Worm (Caenorhabditis elegans) whole organism, early embryonic: Measurements from ENCODE around the gene gsy-1.

ENCODE experiments used
- B0310.2 ChIP-seq: sonication (generic microtip); optimal IDR thresholded peaks from 2 replicates; lab custom pipeline; 2016; ENCODE audit warnings: mild to moderate bottlenecking, missing genetic modification characterization, missing compliant biosample characterization
- F13C5.2 ChIP-seq: sonication (generic microtip); optimal IDR thresholded peaks from 2 replicates; lab custom pipeline; 2017; ENCODE audit warnings: mild to moderate bottlenecking, missing genetic modification characterization, inconsistent platforms, missing compliant biosample characterization
- aly-1 ChIP-seq: sonication (generic microtip); optimal IDR thresholded peaks from 2 replicates; lab custom pipeline; 2016; ENCODE audit warnings: missing genetic modification characterization, missing compliant biosample characterization
- ama-1 ChIP-seq: fragments of 150-350 bp; optimal IDR thresholded peaks from 2 replicates; lab custom pipeline; 2014
- ceh-13 ChIP-seq: fragments of 200-800 bp; sonication (Bioruptor generic); optimal IDR thresholded peaks from 2 replicates; lab custom pipeline; 2018; ENCODE audit warnings: mild to moderate bottlenecking, missing genetic modification characterization, missing compliant biosample characterization
- ceh-36 ChIP-seq: sonication (generic microtip); optimal IDR thresholded peaks from 2 replicates; lab custom pipeline; 2016; ENCODE audit warnings: missing genetic modification characterization, inconsistent platforms, missing compliant biosample characterization
- ets-7 ChIP-seq: sonication (generic microtip); optimal IDR thresholded peaks from 2 replicates; lab custom pipeline; 2016; ENCODE audit warnings: missing genotype, missing genetic modification characterization, missing compliant biosample characterization
- flt-1 ChIP-seq: fragments of 200-800 bp; sonication (Bioruptor generic); IDR thresholded peaks from 2 replicates; pipeline ENCODE4 v1.3.6; 2022; ENCODE audit warnings: missing genetic modification characterization, missing compliant biosample characterization
- hmbx-1 ChIP-seq: sonication (generic microtip); optimal IDR thresholded peaks from 2 replicates; lab custom pipeline; 2016; ENCODE audit warnings: mild to moderate bottlenecking, missing genetic modification characterization, missing compliant biosample characterization
- hmg-4 ChIP-seq: fragments of 200-800 bp; sonication (Bioruptor generic); optimal IDR thresholded peaks from 2 replicates; lab custom pipeline; 2018; ENCODE audit warnings: mild to moderate bottlenecking, missing genetic modification characterization, missing compliant biosample characterization
- hnd-1 ChIP-seq: sonication (generic microtip); optimal IDR thresholded peaks from 2 replicates; lab custom pipeline; 2016; ENCODE audit warnings: missing genetic modification characterization, missing compliant biosample characterization
- pes-1 ChIP-seq: fragments of 200-800 bp; sonication (Bioruptor generic); IDR thresholded peaks from 2 replicates; pipeline ENCODE4 v1.3.6; 2022; ENCODE audit warnings: missing genetic modification reagents, missing genetic modification characterization, missing compliant biosample characterization
- scrt-1 ChIP-seq: fragments of 200-800 bp; sonication (Bioruptor generic); IDR thresholded peaks from 2 replicates; pipeline ENCODE4 v1.3.6; 2022; ENCODE audit warnings: missing genetic modification characterization, missing compliant biosample characterization
- sea-1 ChIP-seq: fragments of 200-800 bp; sonication (Bioruptor generic); conservative IDR thresholded peaks from 2 replicates; pipeline ENCODE4 v1.3.6; 2022; ENCODE audit warnings: missing genetic modification characterization, missing compliant biosample characterization
- tbx-11 ChIP-seq: fragments of 200-800 bp; sonication (Bioruptor generic); IDR thresholded peaks from 2 replicates; pipeline ENCODE4 v1.3.6; 2022; ENCODE audit warnings: missing genetic modification characterization, missing compliant biosample characterization
- tbx-37 ChIP-seq: fragments of 200-800 bp; sonication (Bioruptor generic); conservative IDR thresholded peaks from 2 replicates; pipeline ENCODE4 v1.3.6; 2022; ENCODE audit warnings: missing genetic modification reagents, missing genetic modification characterization, missing compliant biosample characterization
- tra-4 ChIP-seq: sonication (generic microtip); optimal IDR thresholded peaks from 2 replicates; lab custom pipeline; 2017; ENCODE audit warnings: missing genetic modification characterization, missing compliant biosample characterization

gsy-1 gene

ce11 chrII:12878071-12878668, at the start of gene gsy-1:
Gene gsy-1, minus strand, starts transcription at chrII:12878121.
- no peak for TF ChIP-seq B0310.2 (tag; lab: Kevin White, UChicago)
- TF ChIP-seq tbx-37 (GFP tag; lab: Robert Waterston, UW), result no peak
- no peak for TF ChIP-seq hnd-1 (tag; lab: Kevin White, UChicago)
- TF ChIP-seq hmg-4, result no peak
- TF ChIP-seq hmbx-1, result no peak
- no peak for TF ChIP-seq ceh-13 (GFP tag; lab: Kevin White, UChicago)
- no peak for TF ChIP-seq sea-1 (GFP tag; lab: Robert Waterston, UW)
- TF ChIP-seq tra-4, result no peak
- no peak for TF ChIP-seq flt-1
- no peak for TF ChIP-seq scrt-1 (GFP tag; lab: Robert Waterston, UW)

DNA sequence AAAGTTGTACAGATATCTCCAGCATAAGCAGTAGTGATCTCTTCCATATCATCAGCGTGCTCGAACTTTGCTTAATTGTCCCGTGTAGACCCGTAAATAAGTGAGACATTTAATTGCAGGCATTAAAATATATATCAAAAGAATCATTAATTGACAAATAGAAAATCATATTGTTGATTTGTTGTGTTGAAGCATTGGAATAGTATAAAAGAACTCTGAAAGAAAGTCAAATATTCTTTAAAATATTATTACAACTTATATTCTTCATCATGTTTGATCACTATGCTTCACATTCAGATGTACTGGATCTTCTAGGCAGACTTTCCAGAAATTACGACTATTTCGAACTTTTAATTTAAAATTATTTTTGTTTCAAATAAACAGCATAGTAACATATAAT, 47.6 kb upstream of the gsy-1 start, which contains the start of gene F58G1.8:
F58G1.8 (minus strand) TSS at position 101 of the 400 bp plus-strand sequence.
- no peak for TF ChIP-seq flt-1
- no peak for TF ChIP-seq aly-1 (tag; lab: Kevin White, UChicago)
- TF ChIP-seq tra-4, result no peak
- no peak for TF ChIP-seq scrt-1 (GFP tag; lab: Robert Waterston, UW)
- TF ChIP-seq hmg-4, result no peak
- no peak for TF ChIP-seq tbx-11
- no peak for TF ChIP-seq hnd-1 (tag; lab: Kevin White, UChicago)
- no peak for TF ChIP-seq ama-1 (lab: Kevin White, UChicago)
- no peak for TF ChIP-seq tbx-37 (GFP tag; lab: Robert Waterston, UW)
- no peak for TF ChIP-seq ets-7 (tag; lab: Kevin White, UChicago)
- no peak for TF ChIP-seq sea-1 (GFP tag; lab: Robert Waterston, UW)
- TF ChIP-seq B0310.2 (tag; lab: Kevin White, UChicago), result no peak
- no peak for TF ChIP-seq hmbx-1
- no peak for TF ChIP-seq ceh-36
- TF ChIP-seq pes-1 (GFP tag; lab: Robert Waterston, UW), result no peak
- TF ChIP-seq F13C5.2 (tag; lab: Kevin White, UChicago), result no peak
- no peak for TF ChIP-seq ceh-13 (GFP tag; lab: Kevin White, UChicago)

ce11 chrII:12923225-12923624, 45.3 kb upstream of the gsy-1 start:
- TF ChIP-seq pes-1 (GFP tag; lab: Robert Waterston, UW) (no peak), scrt-1 (GFP tag; lab: Robert Waterston, UW) (no peak), B0310.2 (tag; lab: Kevin White, UChicago) (no peak), tbx-37 (GFP tag; lab: Robert Waterston, UW) (no peak), tbx-11 (no peak), hmbx-1 (no peak), hmg-4 (no peak), ama-1 (lab: Kevin White, UChicago) (no peak), F13C5.2 (tag; lab: Kevin White, UChicago) (no peak)

DNA sequence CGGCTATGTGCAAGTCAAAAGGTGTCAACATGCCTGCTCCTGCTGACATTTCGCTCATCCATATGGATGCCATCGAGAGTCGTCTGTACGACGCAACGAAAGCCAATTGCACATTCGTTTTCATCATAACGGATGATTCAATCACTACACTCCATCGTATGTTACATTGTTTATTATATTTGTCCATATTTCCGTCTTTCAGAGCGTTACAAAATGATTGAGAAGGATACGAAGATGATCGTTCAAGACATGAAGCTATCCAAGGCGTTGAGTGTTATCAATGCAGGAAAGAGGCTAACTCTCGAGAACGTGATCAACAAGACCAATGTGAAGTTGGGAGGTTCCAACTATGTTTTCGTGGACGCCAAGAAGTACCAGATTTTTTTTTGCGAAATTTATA, 43.6 kb upstream of the gsy-1 start:
- TF ChIP-seq ceh-36 (no peak), F13C5.2 (tag; lab: Kevin White, UChicago) (no peak), hmg-4 (no peak), hnd-1 (tag; lab: Kevin White, UChicago) (no peak), ceh-13 (GFP tag; lab: Kevin White, UChicago) (no peak), sea-1 (GFP tag; lab: Robert Waterston, UW) (no peak), hmbx-1 (no peak), ama-1 (lab: Kevin White, UChicago) (no peak), ets-7 (tag; lab: Kevin White, UChicago) (no peak), flt-1 (no peak), tbx-37 (GFP tag; lab: Robert Waterston, UW) (no peak), B0310.2 (tag; lab: Kevin White, UChicago) (no peak), aly-1 (tag; lab: Kevin White, UChicago) (no peak), tbx-11 (no peak), pes-1 (GFP tag; lab: Robert Waterston, UW) (no peak), scrt-1 (GFP tag; lab: Robert Waterston, UW) (no peak), tra-4 (no peak)

- no peak for TF ChIP-seq tbx-37 (GFP tag; lab: Robert Waterston, UW)
- no peak for TF ChIP-seq scrt-1 (GFP tag; lab: Robert Waterston, UW)
- no peak for TF ChIP-seq hmbx-1
- no peak for TF ChIP-seq aly-1 (tag; lab: Kevin White, UChicago)
Observed at ce11 chrII:12918960-12919553, 41.1 kb upstream of the gsy-1 start, which contains the start of the genes F58G1.2 and wago-4. Gene F58G1.2, minus strand, starts transcription at chrII:12919010. Gene wago-4, plus strand, starts transcription at chrII:12919551.

DNA sequence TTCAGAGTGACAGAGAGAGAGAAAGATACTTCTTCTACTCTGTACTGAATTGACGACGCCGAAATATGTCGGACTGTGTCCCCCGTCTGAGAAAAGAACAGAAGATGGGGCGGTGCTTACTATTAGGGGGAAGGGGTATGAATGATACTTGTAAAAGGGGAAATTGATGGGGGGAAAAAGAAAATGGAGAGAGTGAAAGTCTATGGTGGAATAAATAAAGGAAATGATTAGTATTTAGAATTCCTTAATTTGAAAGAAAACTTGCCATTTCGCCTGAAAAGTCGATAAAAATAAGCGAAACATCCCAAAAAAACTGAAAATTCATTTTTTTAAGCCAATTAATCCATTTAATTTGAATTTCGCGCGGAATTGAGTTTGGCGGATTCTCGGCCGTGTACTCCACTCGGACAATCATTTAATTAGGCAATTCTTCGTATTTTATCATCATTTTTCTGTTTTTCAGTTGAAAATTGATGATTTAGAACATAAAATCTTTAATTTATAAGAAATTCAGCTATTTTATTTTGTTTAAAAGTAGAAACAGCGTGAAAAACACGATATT, 36.7 kb upstream of the gsy-1 start, which contains the start of gene F35C5.12:
F35C5.12 (minus strand) TSS at position 51 of the 562 bp plus-strand sequence.
- no peak for TF ChIP-seq tra-4
- TF ChIP-seq hmg-4, result no peak
- no peak for TF ChIP-seq hnd-1 (tag; lab: Kevin White, UChicago)
- no peak for TF ChIP-seq ceh-13 (GFP tag; lab: Kevin White, UChicago)
- no peak for TF ChIP-seq ceh-36
- TF ChIP-seq F13C5.2 (tag; lab: Kevin White, UChicago), result no peak
- no peak for TF ChIP-seq aly-1 (tag; lab: Kevin White, UChicago)

DNA sequence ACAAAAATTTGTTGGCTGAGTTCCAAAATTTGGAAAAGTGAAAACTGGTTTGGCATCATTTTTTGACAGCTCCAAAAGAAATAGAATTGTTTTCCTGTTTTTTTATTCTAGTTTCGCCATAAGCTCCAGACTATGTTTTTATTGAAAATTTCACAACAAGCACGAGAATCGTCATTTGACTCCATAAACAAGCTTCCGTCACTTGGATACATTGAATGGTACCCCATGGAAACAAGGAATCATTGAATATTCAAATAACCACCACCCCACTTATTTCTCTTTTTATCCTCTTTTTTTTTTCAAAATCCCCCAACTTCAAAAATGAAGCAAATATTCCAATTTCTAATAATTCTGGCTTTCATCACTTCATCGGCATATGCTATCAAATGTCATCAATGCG, 30.9 kb upstream of the gsy-1 start, which contains the start of gene ddn-2:
ddn-2 (plus strand) TSS at position 301 of the 400 bp plus-strand sequence.
- TF ChIP-seq sea-1 (GFP tag; lab: Robert Waterston, UW) (no peak), ama-1 (lab: Kevin White, UChicago) (no peak), F13C5.2 (tag; lab: Kevin White, UChicago) (no peak), tra-4 (no peak), flt-1 (no peak)
